Worm (Caenorhabditis elegans): ENCODE measurements around the gene T13B5.9.

- TF ChIP-seq flt-1 (GFP tag; IDR thresholded peaks at IDR 0.05) (no peak), T22C8.4 (GFP tag; IDR thresholded peaks at IDR 0.05) (no peak)
These were observed 36.4 kb upstream of the T13B5.9 start, which contains the start of gene W09B6.4 for ce11 chrII:1140689-1141088.
